Fruit fly (Drosophila melanogaster) whole organism, pupa: ENCODE results near the gene Lcp65Ab2.

Experiments used
- CG10348 ChIP-seq: fragments of 200-800 bp; sonication (Bioruptor generic); IDR thresholded peaks from 2 replicates; pipeline ENCODE4 v1.3.6; 2022; ENCODE audit warnings: missing biosample characterization, missing genetic modification characterization
- CG13204 ChIP-seq: fragments of 200-800 bp; sonication (Bioruptor generic); optimal IDR thresholded peaks from 2 replicates; lab custom pipeline; 2018; ENCODE audit warnings: missing biosample characterization, mild to moderate bottlenecking, missing genetic modification characterization, moderate library complexity
- CG14655 ChIP-seq: fragments of 200-800 bp; sonication (Bioruptor generic); optimal IDR thresholded peaks from 3 replicates; lab custom pipeline; 2017; ENCODE audit warnings: mild to moderate bottlenecking, missing biosample characterization, missing genetic modification reagents, missing genetic modification characterization
- CG32121 ChIP-seq: fragments of 200-800 bp; sonication (Bioruptor generic); IDR thresholded peaks from 2 replicates; pipeline ENCODE4 v1.3.6; 2022; ENCODE audit warnings: missing biosample characterization, missing genetic modification characterization
- fd96Ca ChIP-seq: fragments of 200-800 bp; sonication (Bioruptor generic); IDR thresholded peaks from 3 replicates; pipeline ENCODE4 v1.3.6; 2022; ENCODE audit warnings: missing biosample characterization, missing genetic modification characterization

dm6 chr3L:6157327-6158032 is 11.0 kb downstream of the Lcp65Ab2 start, which contains the start of gene CG13297:
- TF ChIP-seq CG32121: no peak; the same call in 1 of the 2 replicates
- no peak for TF ChIP-seq CG13204 (GFP tag; lab: Kevin White, UChicago)
- TF ChIP-seq fd96Ca (GFP tag; lab: Robert Waterston, UW): no peak
- no peak for TF ChIP-seq CG10348 (GFP tag; lab: Robert Waterston, UW)
- no peak for TF ChIP-seq CG14655 (GFP tag; lab: Kevin White, UChicago)
